Worm (Caenorhabditis elegans): ENCODE results near the gene Y57A10A.2.

ce11 chrII:12189193-12189592, 41.8 kb downstream of the Y57A10A.2 start:
- TF ChIP-seq nhr-77 (tag; optimal IDR thresholded peaks at IDR 0.05) (no peak), ztf-4 (tag; optimal IDR thresholded peaks at IDR 0.05) (no peak), lin-39 (tag; optimal IDR thresholded peaks at IDR 0.05) (no peak), efl-3 (GFP tag; optimal IDR thresholded peaks at IDR 0.05) (no peak), F16B12.6 (tag; optimal IDR thresholded peaks at IDR 0.05) (no peak), nhr-76 (tag; optimal IDR thresholded peaks at IDR 0.05) (no peak)
